Worm (Caenorhabditis elegans) whole organism, young adult: ENCODE measurements around the gene Y43F8B.3.

ENCODE experiments used
- B0035.1 ChIP-seq: sonication (generic microtip); optimal IDR thresholded peaks from 2 replicates; lab custom pipeline; 2016; ENCODE audit warnings: missing genetic modification characterization, mild to moderate bottlenecking, missing compliant biosample characterization, missing genotype, missing genetic modification reagents
- B0336.3 ChIP-seq: fragments of 200-800 bp; sonication (Bioruptor generic); IDR thresholded peaks from 2 replicates; pipeline ENCODE4 v1.3.6; 2022; ENCODE audit warnings: missing genetic modification characterization, missing compliant biosample characterization
- F39B2.1 ChIP-seq: fragments of 200-800 bp; sonication (Bioruptor generic); IDR thresholded peaks from 2 replicates; pipeline ENCODE4 v1.3.6; 2022; ENCODE audit warnings: missing genetic modification reagents, missing genetic modification characterization, missing compliant biosample characterization
- F49E8.2 ChIP-seq: sonication (generic microtip); optimal IDR thresholded peaks from 3 replicates; lab custom pipeline; 2017; ENCODE audit warnings: missing genetic modification characterization, mild to moderate bottlenecking, missing compliant biosample characterization, antibody characterized with exemption, moderate library complexity; ENCODE audit not compliant: insufficient read depth
- F52B5.7 ChIP-seq: sonication (generic microtip); optimal IDR thresholded peaks from 2 replicates; lab custom pipeline; 2016; ENCODE audit warnings: mild to moderate bottlenecking, missing genetic modification characterization, missing compliant biosample characterization
- F57C9.4 ChIP-seq: sonication (generic microtip); optimal IDR thresholded peaks from 2 replicates; lab custom pipeline; 2017; ENCODE audit warnings: mild to moderate bottlenecking, missing genetic modification characterization, missing compliant biosample characterization
- K11D2.4 ChIP-seq: fragments of 200-800 bp; sonication (Bioruptor generic); IDR thresholded peaks from 2 replicates; pipeline ENCODE4 v1.3.6; 2022; ENCODE audit warnings: missing genetic modification reagents, missing genetic modification characterization, missing compliant biosample characterization
- Y53G8AR.9 ChIP-seq: fragments of 200-800 bp; sonication (Bioruptor generic); conservative IDR thresholded peaks from 2 replicates; pipeline ENCODE4 v1.3.6; 2022; ENCODE audit warnings: missing genetic modification reagents, missing genetic modification characterization, missing compliant biosample characterization
- Y67H2A.10 ChIP-seq: fragments of 200-800 bp; sonication (Bioruptor generic); conservative IDR thresholded peaks from 2 replicates; pipeline ENCODE4 v1.3.6; 2022; ENCODE audit warnings: missing genetic modification reagents, missing genetic modification characterization, missing compliant biosample characterization
- atf-7 ChIP-seq: sonication (generic microtip); optimal IDR thresholded peaks from 2 replicates; lab custom pipeline; 2017; ENCODE audit warnings: mild to moderate bottlenecking, missing genetic modification characterization, missing compliant biosample characterization
- attf-6 ChIP-seq: fragments of 200-800 bp; sonication (Bioruptor generic); IDR thresholded peaks from 2 replicates; pipeline ENCODE4 v1.3.6; 2022; ENCODE audit warnings: missing genetic modification reagents, missing genetic modification characterization, missing compliant biosample characterization
- bed-2 ChIP-seq: fragments of 200-800 bp; sonication (Bioruptor generic); IDR thresholded peaks from 2 replicates; pipeline ENCODE4 v1.3.6; 2022; ENCODE audit warnings: missing genetic modification reagents, missing genetic modification characterization, missing compliant biosample characterization
- cebp-2 ChIP-seq: fragments of 200-800 bp; sonication (Bioruptor generic); IDR thresholded peaks from 2 replicates; pipeline ENCODE4 v1.3.6; 2022; ENCODE audit warnings: missing genetic modification characterization, missing compliant biosample characterization
- ceh-100 ChIP-seq: fragments of 200-800 bp; sonication (Bioruptor generic); IDR thresholded peaks from 2 replicates; pipeline ENCODE4 v1.3.6; 2022; ENCODE audit warnings: missing genetic modification reagents, missing genetic modification characterization, missing compliant biosample characterization
- ceh-27 ChIP-seq: fragments of 200-800 bp; sonication (Bioruptor generic); optimal IDR thresholded peaks from 2 replicates; lab custom pipeline; 2018; ENCODE audit warnings: mild to moderate bottlenecking, missing genetic modification characterization, moderate library complexity, missing compliant biosample characterization
- ceh-58 ChIP-seq: fragments of 200-800 bp; sonication (Bioruptor generic); IDR thresholded peaks from 2 replicates; pipeline ENCODE4 v1.3.6; 2022; ENCODE audit warnings: missing genetic modification characterization, missing compliant biosample characterization
- ceh-79 ChIP-seq: sonication (generic microtip); optimal IDR thresholded peaks from 2 replicates; lab custom pipeline; 2017; ENCODE audit warnings: mild to moderate bottlenecking, missing genetic modification characterization, missing compliant biosample characterization
- die-1 ChIP-seq: sonication (generic microtip); optimal IDR thresholded peaks from 2 replicates; lab custom pipeline; 2016; ENCODE audit warnings: missing genotype, mild to moderate bottlenecking, missing genetic modification characterization, missing compliant biosample characterization
- egl-44 ChIP-seq: fragments of 200-800 bp; sonication (Bioruptor generic); IDR thresholded peaks from 2 replicates; pipeline ENCODE4 v1.3.6; 2022; ENCODE audit warnings: missing genetic modification reagents, missing genetic modification characterization, missing compliant biosample characterization
- egrh-3 ChIP-seq: fragments of 200-800 bp; sonication (Bioruptor generic); IDR thresholded peaks from 2 replicates; pipeline ENCODE4 v1.3.6; 2022; ENCODE audit warnings: missing genetic modification reagents, missing genetic modification characterization, missing compliant biosample characterization
- hlh-12 ChIP-seq: sonication (generic microtip); optimal IDR thresholded peaks from 2 replicates; lab custom pipeline; 2016; ENCODE audit warnings: missing genetic modification characterization, missing compliant biosample characterization
- hsf-1 ChIP-seq: fragments of 200-800 bp; sonication (Bioruptor generic); IDR thresholded peaks from 2 replicates; pipeline ENCODE4 v1.3.6; 2022; ENCODE audit warnings: missing genetic modification reagents, missing genetic modification characterization, missing compliant biosample characterization
- lag-1 ChIP-seq: fragments of 200-800 bp; sonication (Bioruptor generic); IDR thresholded peaks from 2 replicates; pipeline ENCODE4 v1.3.6; 2022; ENCODE audit warnings: missing genetic modification reagents, missing genetic modification characterization, missing compliant biosample characterization
- let-607 ChIP-seq, 2 experiments: fragments of 200-800 bp in 1 of 2; sonication (Bioruptor generic) in 1 of 2; sonication (generic microtip) in 1 of 2; optimal IDR thresholded peaks; 2 replicates each; lab custom pipeline; 2016 to 2018; ENCODE audit warnings: mild to moderate bottlenecking in 2 of 2, missing compliant biosample characterization in 2 of 2, missing genetic modification characterization in 2 of 2, moderate library complexity in 2 of 2, missing genotype in 1 of 2
- lin-35 ChIP-seq, 3 experiments: fragments of 150-350 bp in 2 of 3; sonication (generic microtip) in 1 of 3; optimal IDR thresholded peaks; 2 replicates each; lab custom pipeline; 2014 to 2018; ENCODE audit warnings: missing biosample characterization in 3 of 3, missing genetic modification characterization in 3 of 3, missing genetic modification reagents in 3 of 3
- madf-10 ChIP-seq: sonication (generic microtip); optimal IDR thresholded peaks from 2 replicates; lab custom pipeline; 2016; ENCODE audit warnings: mild to moderate bottlenecking, missing genetic modification characterization, missing compliant biosample characterization
- nfyb-1 ChIP-seq: fragments of 200-800 bp; sonication (Bioruptor generic); IDR thresholded peaks from 2 replicates; pipeline ENCODE4 v1.3.6; 2022; ENCODE audit warnings: missing genetic modification reagents, missing genetic modification characterization, missing compliant biosample characterization
- nhr-27 ChIP-seq: fragments of 200-800 bp; sonication (Bioruptor generic); optimal IDR thresholded peaks from 2 replicates; lab custom pipeline; 2018; ENCODE audit warnings: mild to moderate bottlenecking, missing genetic modification characterization, moderate library complexity, missing compliant biosample characterization
- rec-8 ChIP-seq, 2 experiments: sonication (generic microtip); optimal IDR thresholded peaks; 2 replicates each; lab custom pipeline; 2016; ENCODE audit warnings: mild to moderate bottlenecking in 2 of 2, missing genetic modification characterization in 2 of 2, missing genetic modification reagents in 2 of 2, missing genotype in 2 of 2, missing biosample characterization in 1 of 2, missing compliant biosample characterization in 1 of 2, moderate library complexity in 1 of 2
- rpc-1 ChIP-seq, 2 experiments: fragments of 150-350 bp in 1 of 2; sonication (generic microtip) in 1 of 2; optimal IDR thresholded peaks; 2 replicates each; lab custom pipeline; 2014 to 2018; ENCODE audit warnings: missing biosample characterization in 1 of 2, missing genetic modification characterization in 1 of 2, missing genetic modification reagents in 1 of 2, missing genotype in 1 of 2
- sdz-38 ChIP-seq: sonication (generic microtip); optimal IDR thresholded peaks from 2 replicates; lab custom pipeline; 2016; ENCODE audit warnings: missing genotype, missing genetic modification characterization, missing compliant biosample characterization
- sptf-2 ChIP-seq: fragments of 200-800 bp; sonication (Bioruptor generic); optimal IDR thresholded peaks from 2 replicates; lab custom pipeline; 2018; ENCODE audit warnings: mild to moderate bottlenecking, missing genetic modification characterization, missing compliant biosample characterization
- tbp1 ChIP-seq: fragments of 200-800 bp; sonication (Bioruptor generic); optimal IDR thresholded peaks from 2 replicates; lab custom pipeline; 2018; ENCODE audit warnings: mild to moderate bottlenecking, missing genetic modification characterization, missing compliant biosample characterization
- unc-130 ChIP-seq: sonication (generic microtip); optimal IDR thresholded peaks from 2 replicates; lab custom pipeline; 2016; ENCODE audit warnings: missing genetic modification reagents, missing genetic modification characterization, missing compliant biosample characterization
- zfh-2 ChIP-seq: fragments of 200-800 bp; sonication (Bioruptor generic); conservative IDR thresholded peaks from 2 replicates; pipeline ENCODE4 v1.3.6; 2022; ENCODE audit warnings: missing genetic modification reagents, missing genetic modification characterization, missing compliant biosample characterization
- ztf-22 ChIP-seq: fragments of 200-800 bp; sonication (Bioruptor generic); optimal IDR thresholded peaks from 2 replicates; lab custom pipeline; 2018; ENCODE audit warnings: mild to moderate bottlenecking, missing genetic modification characterization, moderate library complexity, missing compliant biosample characterization

Y43F8B.3 gene

ce11 chrV:19545026-19545425 is 42.1 kb downstream of the Y43F8B.3 start:
- TF ChIP-seq zfh-2 (GFP tag; lab: Robert Waterston, UW): peak; percentile 80; the same call in 1 of the 2 replicates
- TF ChIP-seq egrh-3: peak; percentile 79
- TF ChIP-seq B0336.3 (GFP tag; lab: Robert Waterston, UW): no peak
- TF ChIP-seq, all 124 proteins: peak for 2

ce11 chrV:19546100-19546499 is 43.2 kb downstream of the Y43F8B.3 start, which contains the start of gene Y43F8B.1:
Gene Y43F8B.1, minus strand, starts transcription at chrV:19546200.
- no peak for TF ChIP-seq ceh-27 (GFP tag; lab: Kevin White, UChicago)
- no peak for TF ChIP-seq rec-8 (tag; optimal IDR thresholded peaks at IDR 0.05; lab: Kevin White, UChicago)
- TF ChIP-seq tbp1 (GFP tag; lab: Kevin White, UChicago): no peak
- no peak for TF ChIP-seq F57C9.4
- TF ChIP-seq let-607 (tag; optimal IDR thresholded peaks at IDR 0.05; lab: Kevin White, UChicago): no peak
- no peak for TF ChIP-seq attf-6 (GFP tag; lab: Robert Waterston, UW)
- TF ChIP-seq, all 124 proteins: peak for 0

ce11 chrV:19546673-19547072 is 43.8 kb downstream of the Y43F8B.3 start:
- TF ChIP-seq F39B2.1: no peak
- no peak for TF ChIP-seq ceh-58
- peak; percentile 37; the same call in 1 of the 2 replicates for TF ChIP-seq zfh-2 (GFP tag; lab: Robert Waterston, UW)
- no peak for TF ChIP-seq lin-35 (GFP tag; optimal IDR thresholded peaks at IDR 0.05; lab: Kevin White, UChicago)
- TF ChIP-seq hlh-12: no peak
- no peak for TF ChIP-seq egl-44 (GFP tag; lab: Robert Waterston, UW)

- no peak for TF ChIP-seq B0035.1 (tag; lab: Kevin White, UChicago)
- TF ChIP-seq ceh-100 (GFP tag; lab: Robert Waterston, UW): no peak
- TF ChIP-seq egl-44 (GFP tag; lab: Robert Waterston, UW): no peak
- TF ChIP-seq Y67H2A.10: no peak
- TF ChIP-seq F52B5.7 (tag; lab: Kevin White, UChicago): no peak
- no peak for TF ChIP-seq K11D2.4 (GFP tag; lab: Robert Waterston, UW)
- no peak for TF ChIP-seq ceh-79 (tag; lab: Kevin White, UChicago)
Measured at ce11 chrV:19549689-19550088, 46.8 kb downstream of the Y43F8B.3 start, which contains the start of gene Y43F8B.20. Gene Y43F8B.20, minus strand, starts transcription at chrV:19549789.

DNA sequence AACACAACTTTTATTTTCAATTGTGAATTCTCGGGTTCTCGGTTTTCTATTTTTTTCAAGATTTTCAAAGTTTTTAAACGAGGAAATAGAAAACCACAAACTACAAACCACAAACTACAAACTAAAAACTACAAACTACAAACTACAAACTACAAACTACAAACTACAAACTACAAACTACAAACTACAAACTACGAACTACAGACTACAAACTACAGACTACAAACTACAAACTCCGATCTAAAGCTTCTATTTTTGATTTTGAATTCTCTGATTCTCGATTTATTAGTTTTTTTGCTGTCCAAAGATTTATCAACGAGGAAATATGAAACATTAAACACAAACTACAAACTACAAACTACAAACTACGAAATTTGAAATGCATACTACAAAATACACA is 47.4 kb downstream of the Y43F8B.3 start:
- TF ChIP-seq madf-10: no peak
- TF ChIP-seq unc-130 (GFP tag; lab: Kevin White, UChicago): no peak
- TF ChIP-seq hsf-1: no peak
- no peak for TF ChIP-seq lag-1 (GFP tag; lab: Robert Waterston, UW)
- TF ChIP-seq atf-7: no peak
- TF ChIP-seq cebp-2 (GFP tag; lab: Robert Waterston, UW): no peak
- TF ChIP-seq ztf-22: no peak
- no peak for TF ChIP-seq bed-2
- TF ChIP-seq F49E8.2 (tag; lab: Kevin White, UChicago): no peak
- TF ChIP-seq die-1 (tag; lab: Kevin White, UChicago): no peak
- TF ChIP-seq sdz-38 (tag; lab: Kevin White, UChicago): no peak
- no peak for TF ChIP-seq Y53G8AR.9 (GFP tag; lab: Robert Waterston, UW)
- no peak for TF ChIP-seq nfyb-1
- no peak for TF ChIP-seq nhr-27
- TF ChIP-seq ceh-27 (GFP tag; lab: Kevin White, UChicago): no peak
- no peak for TF ChIP-seq sptf-2 (GFP tag; lab: Kevin White, UChicago)
- TF ChIP-seq rpc-1 (optimal IDR thresholded peaks at IDR 0.05; lab: Kevin White, UChicago): no peak
- no peak for TF ChIP-seq rpc-1 (tag; optimal IDR thresholded peaks at IDR 0.05; lab: Kevin White, UChicago)
- TF ChIP-seq, all 124 proteins: peak for 0
